Fruit fly (Drosophila melanogaster) whole organism, pupa: Measurements from ENCODE around the gene Bre1.

Source experiments
- CG10348 ChIP-seq: fragments of 200-800 bp; sonication (Bioruptor generic); IDR thresholded peaks from 2 replicates; pipeline ENCODE4 v1.3.6; 2022; ENCODE audit warnings: missing biosample characterization, missing genetic modification characterization
- CG12605 ChIP-seq: fragments of 200-800 bp; sonication (Bioruptor generic); IDR thresholded peaks from 2 replicates; pipeline ENCODE4 v1.3.6; 2022; ENCODE audit warnings: missing biosample characterization, missing genetic modification characterization
- CG13204 ChIP-seq: fragments of 200-800 bp; sonication (Bioruptor generic); optimal IDR thresholded peaks from 2 replicates; lab custom pipeline; 2018; ENCODE audit warnings: missing biosample characterization, mild to moderate bottlenecking, missing genetic modification characterization, moderate library complexity
- CG14655 ChIP-seq: fragments of 200-800 bp; sonication (Bioruptor generic); optimal IDR thresholded peaks from 3 replicates; lab custom pipeline; 2017; ENCODE audit warnings: mild to moderate bottlenecking, missing biosample characterization, missing genetic modification reagents, missing genetic modification characterization
- CG15710 ChIP-seq: fragments of 200-800 bp; sonication (Bioruptor generic); optimal IDR thresholded peaks from 2 replicates; lab custom pipeline; 2018; ENCODE audit warnings: missing biosample characterization, mild to moderate bottlenecking, missing genetic modification characterization, moderate library complexity
- CG17806 ChIP-seq: fragments of 200-800 bp; sonication (Bioruptor generic); optimal IDR thresholded peaks from 2 replicates; lab custom pipeline; 2018; ENCODE audit warnings: missing biosample characterization, mild to moderate bottlenecking, missing genetic modification characterization, moderate library complexity
- CG32121 ChIP-seq: fragments of 200-800 bp; sonication (Bioruptor generic); IDR thresholded peaks from 2 replicates; pipeline ENCODE4 v1.3.6; 2022; ENCODE audit warnings: missing biosample characterization, missing genetic modification characterization
- CG34367 ChIP-seq: fragments of 200-800 bp; sonication (Bioruptor generic); optimal IDR thresholded peaks from 2 replicates; lab custom pipeline; 2018; ENCODE audit warnings: missing biosample characterization, mild to moderate bottlenecking, missing genetic modification characterization
- CG4496 ChIP-seq: fragments of 200-800 bp; sonication (Bioruptor generic); IDR thresholded peaks from 3 replicates; pipeline ENCODE4 v1.3.6; 2022; ENCODE audit warnings: missing biosample characterization, missing genetic modification characterization
- CG8159 ChIP-seq: fragments of 200-800 bp; sonication (Bioruptor generic); optimal IDR thresholded peaks from 3 replicates; lab custom pipeline; 2018; ENCODE audit warnings: missing biosample characterization, mild to moderate bottlenecking, missing genetic modification characterization, moderate library complexity
- CG8301 ChIP-seq: fragments of 200-800 bp; sonication (Bioruptor generic); optimal IDR thresholded peaks from 2 replicates; lab custom pipeline; 2018; ENCODE audit warnings: missing biosample characterization, mild to moderate bottlenecking, missing genetic modification characterization
- CG9948 ChIP-seq: fragments of 200-800 bp; sonication (Bioruptor generic); optimal IDR thresholded peaks from 2 replicates; lab custom pipeline; 2018; ENCODE audit warnings: missing biosample characterization, mild to moderate bottlenecking, missing genetic modification characterization, moderate library complexity
- D1 ChIP-seq: fragments of 200-800 bp; sonication (Bioruptor generic); optimal IDR thresholded peaks from 2 replicates; lab custom pipeline; 2018; ENCODE audit warnings: missing biosample characterization, mild to moderate bottlenecking, missing genetic modification characterization, moderate library complexity
- EcR ChIP-seq: fragments of 200-800 bp; sonication (Bioruptor generic); optimal IDR thresholded peaks from 3 replicates; lab custom pipeline; 2019; ENCODE audit warnings: missing biosample characterization, missing genetic modification characterization, mild to moderate bottlenecking, moderate library complexity, missing genetic modification reagents
- Ets98B ChIP-seq: fragments of 200-800 bp; sonication (Bioruptor generic); IDR thresholded peaks from 2 replicates; pipeline ENCODE4 v1.3.6; 2022; ENCODE audit warnings: missing biosample characterization, missing genetic modification characterization
- Pif1A ChIP-seq: fragments of 200-800 bp; sonication (Bioruptor generic); optimal IDR thresholded peaks from 3 replicates; lab custom pipeline; 2016; ENCODE audit warnings: missing biosample characterization, missing genetic modification characterization
- Pif1B ChIP-seq: fragments of 200-800 bp; sonication (Bioruptor generic); optimal IDR thresholded peaks from 3 replicates; lab custom pipeline; 2016; ENCODE audit warnings: missing biosample characterization, missing genetic modification characterization
- Snoo ChIP-seq: fragments of 200-800 bp; sonication (Bioruptor generic); optimal IDR thresholded peaks from 3 replicates; lab custom pipeline; 2017; ENCODE audit warnings: missing biosample characterization, mild to moderate bottlenecking, missing genetic modification characterization, inconsistent platforms
- fd96Ca ChIP-seq: fragments of 200-800 bp; sonication (Bioruptor generic); IDR thresholded peaks from 3 replicates; pipeline ENCODE4 v1.3.6; 2022; ENCODE audit warnings: missing biosample characterization, missing genetic modification characterization
- gl ChIP-seq: fragments of 200-800 bp; sonication (Bioruptor generic); optimal IDR thresholded peaks from 2 replicates; lab custom pipeline; 2018; ENCODE audit warnings: missing biosample characterization, mild to moderate bottlenecking, missing genetic modification characterization
- rn ChIP-seq: fragments of 200-800 bp; sonication (Bioruptor generic); IDR thresholded peaks from 2 replicates; pipeline ENCODE4 v1.3.6; 2022; ENCODE audit warnings: missing biosample characterization, missing genetic modification characterization

Bre1 gene

dm6 chr3L:5802733-5803132 is 8.7 kb upstream of the Bre1 start, which contains the start of gene CG42272:
Gene CG42272, plus strand, starts transcription at chr3L:5803033.
- TF ChIP-seq CG15710 (tag; lab: Kevin White, UChicago) (no peak), CG8301 (no peak), Pif1B (no peak), rn (no peak), CG9948 (tag; lab: Kevin White, UChicago) (no peak), CG32121 (GFP tag; lab: Robert Waterston, UW) (no peak), CG8159 (no peak), CG14655 (GFP tag; lab: Kevin White, UChicago) (no peak), EcR (no peak), CG4496 (GFP tag; lab: Robert Waterston, UW) (no peak)

DNA sequence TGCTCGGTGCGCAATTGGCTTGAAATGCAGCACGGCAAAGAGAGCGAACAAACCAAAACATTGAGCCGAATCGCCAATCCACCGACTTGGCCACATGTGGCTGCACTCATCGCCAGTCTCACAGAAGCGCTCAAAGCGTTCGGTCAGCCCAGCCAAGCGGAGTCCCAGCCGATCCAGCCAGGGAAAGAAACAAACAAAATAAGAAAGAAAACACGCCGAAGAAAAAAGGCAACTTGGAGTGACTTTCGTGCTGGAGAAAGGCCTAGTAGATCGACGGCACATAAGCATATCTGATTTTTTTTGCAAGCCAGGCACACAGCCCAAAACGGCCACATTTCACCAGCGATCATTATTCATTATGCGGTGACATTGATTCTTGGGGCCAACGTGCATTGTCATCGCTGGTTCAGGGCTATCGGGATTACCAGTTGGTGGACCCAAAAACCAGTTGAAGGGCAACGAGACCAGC is 8.1 kb upstream of the Bre1 start:
- 0 out of 2 replicates have a peak, but pooled peaks have one; percentile 20 for TF ChIP-seq CG10348 (GFP tag; lab: Robert Waterston, UW)
- peak; percentile 84 for TF ChIP-seq CG4496 (GFP tag; lab: Robert Waterston, UW)
- TF ChIP-seq EcR = peak; percentile 89
- TF ChIP-seq gl = peak; percentile 15
- TF ChIP-seq CG13204 (GFP tag; lab: Kevin White, UChicago) = no peak
- TF ChIP-seq Ets98B (GFP tag; lab: Robert Waterston, UW) = peak; percentile 46; the same call in 1 of the 2 replicates
- TF ChIP-seq CG12605 (GFP tag; lab: Robert Waterston, UW) = peak; percentile 32; the same call in 1 of the 2 replicates
- TF ChIP-seq Pif1B = no peak
- TF ChIP-seq CG32121 (GFP tag; lab: Robert Waterston, UW) = 0 out of 2 replicates have a peak, but pooled peaks have one; percentile 17

DNA sequence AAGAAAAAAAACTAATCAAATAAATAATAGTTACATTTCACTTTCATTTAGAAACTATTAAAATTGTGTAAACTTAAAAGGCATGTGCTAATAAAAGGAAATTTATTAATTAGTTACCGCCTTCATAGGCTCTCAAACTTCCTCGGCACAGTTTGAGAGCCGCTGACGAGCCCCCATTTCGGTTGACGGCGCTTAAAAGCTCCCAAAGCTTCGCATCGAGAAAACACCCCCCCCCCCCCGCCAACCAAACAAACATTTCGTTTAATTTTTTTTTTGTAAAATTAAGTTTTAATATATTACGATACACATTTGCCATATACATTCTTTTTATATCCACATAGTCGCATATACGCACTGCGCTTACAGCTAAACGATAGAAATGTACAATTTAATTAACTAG is 3.3 kb upstream of the Bre1 start:
- TF ChIP-seq CG8159 = no peak
- no peak for TF ChIP-seq CG34367 (tag; lab: Kevin White, UChicago)
- TF ChIP-seq gl = no peak
- TF ChIP-seq CG10348 (GFP tag; lab: Robert Waterston, UW) = no peak
- no peak for TF ChIP-seq D1 (tag; lab: Kevin White, UChicago)
- no peak for TF ChIP-seq CG12605 (GFP tag; lab: Robert Waterston, UW)
- TF ChIP-seq Snoo (tag; lab: Kevin White, UChicago) = no peak
- TF ChIP-seq CG4496 (GFP tag; lab: Robert Waterston, UW) = no peak
- TF ChIP-seq rn = no peak
- no peak for TF ChIP-seq fd96Ca (GFP tag; lab: Robert Waterston, UW)
- no peak for TF ChIP-seq CG9948 (tag; lab: Kevin White, UChicago)
- no peak for TF ChIP-seq CG13204 (GFP tag; lab: Kevin White, UChicago)
- no peak for TF ChIP-seq CG8301
- no peak for TF ChIP-seq EcR
- no peak for TF ChIP-seq Pif1A (GFP tag; lab: Kevin White, UChicago)
- no peak for TF ChIP-seq CG15710 (tag; lab: Kevin White, UChicago)
- TF ChIP-seq CG17806 (tag; lab: Kevin White, UChicago) = no peak
- TF ChIP-seq CG32121 (GFP tag; lab: Robert Waterston, UW) = no peak

- TF ChIP-seq fd96Ca (GFP tag; lab: Robert Waterston, UW) = peak; percentile 30; the same call in 1 of the 3 replicates
- no peak for TF ChIP-seq CG34367 (tag; lab: Kevin White, UChicago)
Measured at dm6 chr3L:5796493-5796998, 2.6 kb upstream of the Bre1 start, which contains the start of gene Tektin-C. Gene Tektin-C, minus strand, starts transcription at chr3L:5796543.

DNA sequence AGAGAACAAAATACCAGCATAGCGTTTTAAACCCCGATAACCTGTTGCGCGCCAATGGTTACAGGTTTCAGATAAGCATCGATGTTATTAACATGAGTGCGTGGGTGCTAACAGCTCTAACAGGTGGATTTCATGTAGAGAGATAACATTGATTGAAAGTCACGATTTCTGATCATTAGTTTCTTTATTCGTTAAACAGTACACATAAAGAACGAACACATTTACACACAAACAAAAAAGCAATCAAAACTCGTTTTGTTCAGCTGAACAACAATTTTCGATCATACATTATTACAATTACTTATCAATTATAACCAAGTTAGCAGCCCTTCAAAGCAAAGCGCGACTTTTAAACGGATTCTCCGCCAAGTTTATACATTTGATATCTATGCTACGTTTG is 4.3 kb downstream of the Bre1 start:
- TF ChIP-seq Pif1A (GFP tag; lab: Kevin White, UChicago) = no peak
- no peak for TF ChIP-seq Pif1B
- TF ChIP-seq CG9948 (tag; lab: Kevin White, UChicago) = no peak
- no peak for TF ChIP-seq Snoo (tag; lab: Kevin White, UChicago)
- TF ChIP-seq fd96Ca (GFP tag; lab: Robert Waterston, UW) = no peak
- no peak for TF ChIP-seq D1 (tag; lab: Kevin White, UChicago)
- TF ChIP-seq EcR = no peak
- TF ChIP-seq CG15710 (tag; lab: Kevin White, UChicago) = no peak
- TF ChIP-seq gl = no peak
- no peak for TF ChIP-seq CG8301
- peak; percentile 32; the same call in 1 of the 2 replicates for TF ChIP-seq Ets98B (GFP tag; lab: Robert Waterston, UW)
- TF ChIP-seq CG17806 (tag; lab: Kevin White, UChicago) = peak; percentile 18
- peak; percentile 67 for TF ChIP-seq CG12605 (GFP tag; lab: Robert Waterston, UW)
- TF ChIP-seq CG13204 (GFP tag; lab: Kevin White, UChicago) = no peak
- no peak for TF ChIP-seq CG8159
- TF ChIP-seq, all 21 proteins: peak for 3

- TF ChIP-seq Pif1A (GFP tag; lab: Kevin White, UChicago) (no peak), CG15710 (tag; lab: Kevin White, UChicago) (no peak), fd96Ca (GFP tag; lab: Robert Waterston, UW) (no peak), CG34367 (tag; lab: Kevin White, UChicago) (no peak), CG17806 (tag; lab: Kevin White, UChicago) (no peak), CG9948 (tag; lab: Kevin White, UChicago) (no peak), CG8301 (no peak), CG8159 (no peak), CG12605 (GFP tag; lab: Robert Waterston, UW) (no peak), CG32121 (GFP tag; lab: Robert Waterston, UW) (no peak), Pif1B (no peak), D1 (tag; lab: Kevin White, UChicago) (no peak), CG4496 (GFP tag; lab: Robert Waterston, UW) (no peak), CG10348 (GFP tag; lab: Robert Waterston, UW) (no peak), Snoo (tag; lab: Kevin White, UChicago) (no peak), EcR (no peak), CG13204 (GFP tag; lab: Kevin White, UChicago) (no peak), Ets98B (GFP tag; lab: Robert Waterston, UW) (no peak), rn (no peak)
Measured at dm6 chr3L:5788823-5789222, 5.2 kb downstream of the Bre1 start.
